Fruit fly (Drosophila melanogaster) whole organism, prepupa: ENCODE measurements around the gene CG42716.

Source experiments
- Blimp-1 ChIP-seq: fragments of 200-800 bp; sonication (Bioruptor generic); optimal IDR thresholded peaks from 3 replicates; lab custom pipeline; 2017; ENCODE audit warnings: missing biosample characterization, missing genetic modification characterization, mild to moderate bottlenecking, moderate library complexity, missing genetic modification reagents
- CG10631 ChIP-seq: fragments of 200-800 bp; sonication (Bioruptor generic); optimal IDR thresholded peaks from 2 replicates; lab custom pipeline; 2016; ENCODE audit warnings: missing biosample characterization, missing genetic modification characterization
- Ets21C ChIP-seq: fragments of 200-800 bp; sonication (Bioruptor generic); optimal IDR thresholded peaks from 3 replicates; lab custom pipeline; 2016; ENCODE audit warnings: missing biosample characterization, missing genetic modification characterization
- Hr38 ChIP-seq: sonication (Bioruptor generic); optimal IDR thresholded peaks from 2 replicates; lab custom pipeline; 2016; ENCODE audit warnings: missing biosample characterization, missing genetic modification characterization
- OdsH ChIP-seq: fragments of 200-800 bp; sonication (Bioruptor generic); optimal IDR thresholded peaks from 3 replicates; lab custom pipeline; 2016; ENCODE audit warnings: missing biosample characterization, missing genetic modification characterization

dm6 chr3L:16040389-16040788 is 6.8 kb downstream of the CG42716 start:
- TF ChIP-seq OdsH (GFP tag; lab: Kevin White, UChicago) = no peak
- no peak for TF ChIP-seq Hr38 (GFP tag; lab: Kevin White, UChicago)
- TF ChIP-seq CG10631 (GFP tag; lab: Kevin White, UChicago) = no peak
- TF ChIP-seq Blimp-1 (GFP tag; lab: Kevin White, UChicago) = no peak
- no peak for TF ChIP-seq Ets21C (GFP tag; lab: Kevin White, UChicago)
